Fruit fly (Drosophila melanogaster) whole organism: ENCODE data around the gene CG10254.

Source experiments
- CG8478 ChIP-seq: fragments of >200 bp; optimal IDR thresholded peaks from 2 replicates; lab custom pipeline; 2018; ENCODE audit warnings: inconsistent platforms
- Dll ChIP-seq: fragments of >200 bp; optimal IDR thresholded peaks from 2 replicates; lab custom pipeline; 2017
- pan ChIP-seq: fragments of >200 bp; optimal IDR thresholded peaks from 2 replicates; lab custom pipeline; 2017
- usp ChIP-seq: fragments of >200 bp; optimal IDR thresholded peaks from 2 replicates; lab custom pipeline; 2017; ENCODE audit warnings: missing biosample characterization, missing genetic modification characterization, mixed read lengths

DNA sequence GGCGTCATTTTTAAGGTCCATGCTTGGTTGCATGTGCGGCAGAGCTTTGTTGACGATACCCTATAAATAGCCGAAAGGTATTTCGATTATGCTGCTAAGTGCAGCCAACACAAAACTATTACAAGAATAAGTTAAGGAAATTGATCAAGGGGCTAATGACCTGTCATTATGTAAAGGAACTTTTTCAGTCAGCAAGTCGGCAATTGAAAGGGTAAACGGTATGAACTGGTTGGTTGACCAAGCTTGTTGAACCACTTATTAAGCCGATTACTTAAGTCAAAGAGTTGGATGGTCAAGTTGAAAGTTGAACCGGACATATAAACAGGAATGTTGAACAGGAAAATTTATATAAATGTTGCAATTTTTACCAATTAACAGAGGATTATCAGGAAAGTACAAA lies 21.7 kb downstream of the CG10254 start:
- TF ChIP-seq usp (GFP tag; lab: Kevin White, UChicago): no peak
- no peak for TF ChIP-seq CG8478 (lab: Kevin White, UChicago)
- no peak for TF ChIP-seq Dll (lab: Kevin White, UChicago)
- no peak for TF ChIP-seq pan
